Worm (Caenorhabditis elegans): ENCODE data around the gene C35A5.5.

DNA sequence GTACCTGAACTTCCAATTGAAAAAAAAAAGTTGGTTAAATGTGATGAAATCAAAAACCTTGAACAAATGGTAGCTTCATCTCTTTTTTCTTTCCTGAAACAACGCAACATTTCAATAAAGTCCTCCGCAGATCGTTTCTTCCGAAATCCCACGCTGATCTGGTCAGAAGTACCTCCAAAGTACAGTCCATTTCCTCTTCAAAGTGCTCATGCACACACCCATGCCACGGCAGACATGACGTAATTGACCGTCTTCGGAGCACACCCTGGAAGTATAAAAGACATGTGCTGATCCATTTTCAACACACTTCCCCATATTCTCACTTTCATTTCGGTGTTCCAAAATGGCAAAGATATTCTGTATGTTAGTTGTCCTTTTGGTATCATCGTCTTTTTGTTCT is 1.8 kb upstream of the C35A5.5 start, which contains the start of gene C35A5.10:
- TF ChIP-seq flt-1 (GFP tag; IDR thresholded peaks at IDR 0.05) (no peak), ama-1 (optimal IDR thresholded peaks at IDR 0.05) (no peak), hnd-1 (tag; optimal IDR thresholded peaks at IDR 0.05) (no peak), hmbx-1 (tag; optimal IDR thresholded peaks at IDR 0.05) (no peak), pes-1 (GFP tag; IDR thresholded peaks at IDR 0.05) (no peak), aly-1 (tag; optimal IDR thresholded peaks at IDR 0.05) (no peak), F13C5.2 (tag; optimal IDR thresholded peaks at IDR 0.05) (no peak), scrt-1 (GFP tag; IDR thresholded peaks at IDR 0.05) (no peak), ets-7 (tag; optimal IDR thresholded peaks at IDR 0.05) (no peak), ceh-13 (GFP tag; optimal IDR thresholded peaks at IDR 0.05) (no peak), ceh-36 (tag; optimal IDR thresholded peaks at IDR 0.05) (no peak), B0310.2 (tag; optimal IDR thresholded peaks at IDR 0.05) (no peak), sea-1 (GFP tag; conservative IDR thresholded peaks at IDR 0.05) (no peak)

All from whole organism, early embryonic.